Worm (Caenorhabditis elegans) whole organism, dauer: Measurements from ENCODE around the gene aps-1.

Source experiments
- unc-62 ChIP-seq: sonication (generic microtip); optimal IDR thresholded peaks from 2 replicates; lab custom pipeline; 2017; ENCODE audit warnings: missing biosample characterization, missing genetic modification reagents, missing genetic modification characterization

The aps-1 gene

DNA sequence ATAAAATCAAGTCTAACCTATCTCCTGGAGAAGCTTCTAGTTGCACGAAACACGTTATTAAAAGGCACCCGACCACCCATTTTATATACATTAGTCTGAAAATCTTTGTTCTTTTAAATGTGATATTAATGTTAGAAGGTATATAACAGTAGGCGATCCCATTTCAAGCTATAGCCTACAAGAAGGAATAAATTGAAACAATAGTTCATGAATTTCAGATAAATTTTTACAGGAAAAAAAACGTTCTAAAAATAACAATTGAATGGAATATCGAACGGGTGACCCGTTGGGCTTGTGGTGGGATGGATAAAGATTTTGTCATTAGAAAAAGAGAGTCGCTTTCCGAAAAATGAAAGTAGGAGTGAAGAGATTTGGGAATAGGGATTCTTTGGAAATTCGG is 30.0 kb downstream of the aps-1 start, which contains the start of gene pgap-3:
TSS of gene pgap-3 (minus strand) at position 101 of the 400 bp plus-strand sequence.
- TF ChIP-seq unc-62 (GFP tag; lab: Kevin White, UChicago), result no peak

DNA sequence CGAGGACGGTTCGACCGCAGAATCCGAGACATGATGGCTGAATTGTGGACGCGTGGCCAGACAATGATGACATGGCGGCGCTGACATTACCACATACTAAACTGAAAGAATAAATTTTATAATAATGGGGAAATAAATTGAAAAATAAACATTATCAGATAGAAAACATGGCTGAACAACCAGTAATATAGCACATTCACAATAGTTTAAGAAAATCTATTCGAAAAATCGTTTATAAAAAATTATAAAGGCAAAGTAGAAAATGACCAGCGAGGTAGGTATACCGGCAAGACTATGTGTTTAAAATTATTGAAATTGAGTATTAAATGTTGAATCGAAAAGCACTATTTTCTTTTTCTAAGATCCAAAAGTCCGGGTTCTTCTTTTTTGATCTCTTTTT is 33.4 kb downstream of the aps-1 start, which contains the start of gene jamp-1:
TSS of gene jamp-1 (minus strand) at position 101 of the 400 bp plus-strand sequence.
- TF ChIP-seq unc-62 (GFP tag; lab: Kevin White, UChicago), result no peak

DNA sequence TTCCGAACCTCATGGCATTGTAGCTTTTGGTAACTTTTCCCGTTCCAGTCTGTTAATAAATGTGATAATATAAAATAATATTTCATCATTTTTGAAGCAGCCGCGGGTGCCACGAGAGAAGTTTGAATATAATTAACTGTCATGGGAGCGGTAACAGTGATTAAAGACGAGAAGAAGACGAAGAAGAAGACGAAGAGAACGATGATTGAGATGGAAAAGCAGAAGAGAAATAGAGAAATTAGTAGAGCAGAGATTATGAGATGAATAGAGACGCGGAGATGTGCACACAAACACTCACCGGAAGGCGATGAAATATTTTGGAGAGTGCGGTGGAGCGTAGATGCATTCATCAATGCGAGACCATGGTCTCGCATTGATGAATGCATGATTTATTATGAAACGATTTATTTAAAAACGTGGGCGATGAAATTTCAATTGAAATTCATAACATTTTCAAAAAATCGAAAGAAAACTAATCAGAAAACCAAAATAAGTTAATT is 35.5 kb downstream of the aps-1 start, which contains the start of gene seip-1:
TSS of gene seip-1 (minus strand) at position 51 of the 500 bp plus-strand sequence.
- TF ChIP-seq unc-62 (GFP tag; lab: Kevin White, UChicago), result no peak

DNA sequence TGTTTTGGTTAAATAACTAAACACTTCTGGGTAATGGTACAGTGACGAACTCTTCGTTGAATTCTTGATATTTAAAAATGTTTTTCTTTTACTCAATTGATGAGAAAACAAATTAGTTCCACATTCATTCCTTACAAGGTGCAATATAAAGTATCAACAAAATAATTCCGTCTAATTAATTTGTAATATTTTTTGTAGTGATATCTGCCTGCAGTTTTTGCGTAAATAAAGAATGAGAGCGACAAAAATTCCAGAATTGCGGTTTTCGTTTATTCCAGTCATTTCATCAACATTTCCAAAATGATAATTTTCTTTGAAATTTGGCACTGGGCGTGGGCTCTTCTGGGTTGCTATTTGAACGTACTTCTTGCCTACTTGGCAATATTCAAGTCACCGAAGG is 37.5 kb downstream of the aps-1 start, which contains the start of gene srd-20:
TSS of gene srd-20 (plus strand) at position 301 of the 400 bp plus-strand sequence.
- TF ChIP-seq unc-62 (GFP tag; lab: Kevin White, UChicago), result no peak

DNA sequence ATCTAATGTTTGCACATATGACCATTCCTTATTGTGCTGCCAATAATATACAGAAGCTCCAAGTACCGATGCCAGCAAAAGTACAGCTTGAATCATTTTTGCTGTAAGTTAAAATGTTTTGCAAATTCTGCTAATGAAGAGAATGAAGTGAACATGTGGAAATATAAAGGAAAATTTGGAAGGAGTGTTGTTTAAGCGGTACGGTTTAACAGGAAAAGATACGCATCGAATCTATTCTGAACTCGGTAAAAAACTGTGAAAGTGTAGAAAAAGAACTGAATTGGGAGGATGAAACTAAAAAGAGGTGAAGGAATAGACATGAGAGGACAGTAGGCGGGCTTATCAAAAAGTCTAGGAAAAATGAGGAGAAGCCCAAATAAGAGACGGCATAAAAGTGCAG is 45.6 kb downstream of the aps-1 start, which contains the start of gene Y38A10A.2:
TSS of gene Y38A10A.2 (minus strand) at position 101 of the 400 bp plus-strand sequence.
- TF ChIP-seq unc-62 (GFP tag; lab: Kevin White, UChicago), result no peak

DNA sequence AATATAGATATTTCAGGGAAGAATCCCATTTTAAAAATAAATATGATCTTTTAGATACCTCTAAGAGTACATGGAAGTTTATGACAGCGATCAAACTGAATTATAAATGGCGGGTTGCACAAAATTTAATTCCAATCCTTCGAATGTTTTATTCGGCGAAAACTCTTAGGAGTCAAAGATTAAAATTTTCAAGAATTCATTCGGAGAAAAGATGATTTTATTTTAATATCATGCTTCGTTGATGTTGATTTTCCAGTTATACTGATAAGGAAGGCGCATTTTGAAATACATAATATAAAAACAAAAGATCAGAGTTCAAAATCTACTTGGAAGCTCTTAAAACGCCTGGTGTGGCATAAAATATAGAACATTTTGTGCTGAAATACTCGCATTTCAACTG is 49.3 kb downstream of the aps-1 start, which contains the start of gene srh-10:
TSS of gene srh-10 (minus strand) at position 29 of the 400 bp plus-strand sequence.
- no peak for TF ChIP-seq unc-62 (GFP tag; lab: Kevin White, UChicago)
